Worm (Caenorhabditis elegans) whole organism, L4 larva: ENCODE results near the gene ZK1098.2.

ENCODE experiments used
- Y5F2A.4 ChIP-seq: fragments of 200-800 bp; sonication (Bioruptor generic); optimal IDR thresholded peaks from 2 replicates; lab custom pipeline; 2018; ENCODE audit warnings: mild to moderate bottlenecking, missing genetic modification characterization, missing compliant biosample characterization
- ZK546.5 ChIP-seq, 2 experiments: sonication (generic microtip); optimal IDR thresholded peaks; 2 replicates each; lab custom pipeline; 2017; ENCODE audit warnings: missing biosample characterization in 2 of 2, missing genetic modification characterization in 2 of 2
- aly-2 ChIP-seq: sonication (generic microtip); optimal IDR thresholded peaks from 2 replicates; lab custom pipeline; 2018; ENCODE audit warnings: missing biosample characterization, missing genetic modification characterization
- ama-1 ChIP-seq: fragments of 150-350 bp; optimal IDR thresholded peaks from 2 replicates; lab custom pipeline; 2014; ENCODE audit warnings: inconsistent platforms, mixed read lengths
- lin-29 ChIP-seq: fragments of 200-800 bp; sonication (Bioruptor generic); IDR thresholded peaks from 2 replicates; pipeline ENCODE4 v1.3.6; 2022; ENCODE audit warnings: missing genetic modification reagents, missing genetic modification characterization, missing compliant biosample characterization
- mep-1 ChIP-seq: fragments of 150-350 bp; sonication (generic microtip); optimal IDR thresholded peaks from 3 replicates; lab custom pipeline; 2014; ENCODE audit warnings: missing biosample characterization, missing genetic modification characterization
- nhr-237 ChIP-seq: sonication (generic microtip); optimal IDR thresholded peaks from 2 replicates; lab custom pipeline; 2017; ENCODE audit warnings: missing biosample characterization, missing genetic modification characterization
- nhr-6 ChIP-seq: fragments of 150-350 bp; optimal IDR thresholded peaks from 2 replicates; lab custom pipeline; 2014; ENCODE audit warnings: missing biosample characterization, missing genetic modification characterization
- pha-4 ChIP-seq, 2 experiments: fragments of 150-350 bp in 1 of 2; fragments of 200-800 bp in 1 of 2; sonication (Bioruptor generic) in 1 of 2; IDR thresholded peaks in 1 of 2; optimal IDR thresholded peaks in 1 of 2; 2 replicates each; pipeline versions ENCODE4 v1.3.6 to Lab custom; 2014 to 2022; ENCODE audit warnings: missing genetic modification characterization in 2 of 2, missing genetic modification reagents in 2 of 2, missing biosample characterization in 1 of 2, missing compliant biosample characterization in 1 of 2
- tag-97 ChIP-seq: fragments of 200-800 bp; sonication (Bioruptor generic); IDR thresholded peaks from 2 replicates; pipeline ENCODE4 v1.3.6; 2022; ENCODE audit warnings: missing genetic modification characterization, missing compliant biosample characterization

- no peak for TF ChIP-seq ZK546.5 (tag; optimal IDR thresholded peaks at IDR 0.05; lab: Kevin White, UChicago)
- TF ChIP-seq tag-97: no peak
- TF ChIP-seq mep-1 (tag; lab: Kevin White, UChicago): no peak
- TF ChIP-seq ama-1 (lab: Kevin White, UChicago): no peak
- no peak for TF ChIP-seq nhr-237 (tag; lab: Kevin White, UChicago)
- TF ChIP-seq Y5F2A.4 (GFP tag; lab: Kevin White, UChicago): no peak
- no peak; the same call in 1 of the 2 replicates for TF ChIP-seq pha-4 (GFP tag; IDR thresholded peaks at IDR 0.05; lab: Robert Waterston, UW)
- TF ChIP-seq pha-4 (tag; optimal IDR thresholded peaks at IDR 0.05; lab: Kevin White, UChicago): no peak
- no peak for TF ChIP-seq aly-2
- no peak for TF ChIP-seq lin-29 (GFP tag; lab: Robert Waterston, UW)
- TF ChIP-seq nhr-6: no peak
Measured at ce11 chrIII:9513006-9513405, 16.0 kb upstream of the ZK1098.2 start.
